Worm (Caenorhabditis elegans): ENCODE measurements around the gene srh-218.

The srh-218 gene

DNA sequence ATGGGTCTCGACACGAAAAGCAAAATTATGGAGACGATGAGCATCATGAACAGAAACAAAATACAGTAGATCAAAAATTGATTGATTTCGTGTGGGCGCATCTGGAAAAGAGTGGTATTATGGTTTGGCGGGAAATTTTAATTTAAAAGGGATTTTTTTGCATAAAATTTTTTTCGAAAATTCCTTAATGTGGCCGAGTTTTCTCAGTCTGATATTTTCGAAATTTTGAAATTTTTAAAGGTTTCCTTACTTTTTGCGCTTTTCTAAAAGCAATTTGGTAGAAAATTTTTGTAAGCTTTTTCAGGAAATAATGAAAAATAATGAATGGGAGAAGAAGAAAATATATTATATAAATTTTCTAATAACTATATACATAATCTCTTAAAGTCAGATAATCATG lies 40.1 kb downstream of the srh-218 start, which contains the start of gene F21A3.2:
F21A3.2 (minus strand) TSS at position 101 of the 400 bp plus-strand sequence.
- TF ChIP-seq T22C8.4 (GFP tag; IDR thresholded peaks at IDR 0.05) (no peak), flt-1 (GFP tag; IDR thresholded peaks at IDR 0.05) (no peak), ztf-23 (GFP tag; IDR thresholded peaks at IDR 0.05) (no peak), klf-2 (GFP tag; conservative IDR thresholded peaks at IDR 0.05) (no peak), cog-1 (tag; optimal IDR thresholded peaks at IDR 0.05) (no peak), tab-1 (GFP tag; IDR thresholded peaks at IDR 0.05) (no peak), med-1 (GFP tag; optimal IDR thresholded peaks at IDR 0.05; ENCODE audit: insufficient read depth) (no peak), ref-1 (GFP tag; conservative IDR thresholded peaks at IDR 0.05) (no peak), ztf-29 (GFP tag; IDR thresholded peaks at IDR 0.05) (no peak)

DNA sequence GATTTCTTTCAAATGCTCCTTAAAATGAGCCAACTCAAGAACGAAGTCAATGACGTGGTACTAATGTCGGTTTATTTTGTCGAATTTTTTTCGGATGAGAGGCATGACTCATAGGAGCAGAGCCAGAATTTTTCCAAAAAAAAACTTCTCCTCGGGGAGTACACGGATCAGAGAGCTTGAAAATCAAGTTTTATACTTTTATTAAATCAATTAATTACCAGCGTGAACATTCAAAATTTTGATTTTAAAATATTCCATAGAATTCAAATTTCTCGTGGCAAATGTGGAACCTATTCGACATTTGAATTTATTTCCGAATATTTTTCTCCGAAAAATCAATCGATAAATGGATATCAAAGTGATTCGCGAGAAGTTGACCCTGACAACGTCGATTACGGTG lies 42.5 kb downstream of the srh-218 start, which contains the start of gene F21A3.4:
F21A3.4 (plus strand) TSS at position 301 of the 400 bp plus-strand sequence.
- TF ChIP-seq med-1 (GFP tag; optimal IDR thresholded peaks at IDR 0.05; ENCODE audit: insufficient read depth), result no peak

DNA sequence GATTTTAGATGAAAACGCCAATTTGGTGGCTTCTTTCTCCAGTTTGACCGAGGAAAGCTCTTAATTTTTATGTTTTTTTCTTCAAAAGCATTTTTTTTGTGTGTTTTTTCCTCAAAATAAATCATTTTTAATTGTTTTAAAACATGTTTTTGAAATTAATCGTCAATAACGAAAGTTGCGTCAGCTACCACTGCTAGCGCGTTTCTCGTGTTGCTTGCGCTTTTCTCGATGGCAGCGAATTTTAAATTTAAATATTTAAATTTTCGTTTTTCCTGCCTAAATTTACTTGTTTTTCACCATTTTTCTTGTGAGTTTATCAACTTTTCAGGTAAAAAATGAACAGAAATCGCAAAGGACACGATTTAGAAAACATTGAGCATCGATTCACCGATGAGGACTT lies 44.1 kb downstream of the srh-218 start, which contains the start of gene prde-1:
prde-1 (plus strand) TSS at position 322 of the 400 bp plus-strand sequence.
- TF ChIP-seq ztf-29 (GFP tag; IDR thresholded peaks at IDR 0.05) (no peak), klf-2 (GFP tag; conservative IDR thresholded peaks at IDR 0.05) (no peak), tab-1 (GFP tag; IDR thresholded peaks at IDR 0.05) (no peak), cog-1 (tag; optimal IDR thresholded peaks at IDR 0.05) (no peak), ztf-23 (GFP tag; IDR thresholded peaks at IDR 0.05) (no peak), flt-1 (GFP tag; IDR thresholded peaks at IDR 0.05) (no peak)

ce11 chrV:15543252-15543651 lies 49.5 kb downstream of the srh-218 start:
- TF ChIP-seq cog-1 (tag; optimal IDR thresholded peaks at IDR 0.05) (no peak), med-1 (GFP tag; optimal IDR thresholded peaks at IDR 0.05; ENCODE audit: insufficient read depth) (no peak)

- TF ChIP-seq ztf-29 (GFP tag; IDR thresholded peaks at IDR 0.05) (no peak), klf-2 (GFP tag; conservative IDR thresholded peaks at IDR 0.05) (no peak), ztf-23 (GFP tag; IDR thresholded peaks at IDR 0.05) (no peak), flt-1 (GFP tag; IDR thresholded peaks at IDR 0.05) (no peak), ref-1 (GFP tag; conservative IDR thresholded peaks at IDR 0.05) (no peak), med-1 (GFP tag; optimal IDR thresholded peaks at IDR 0.05; ENCODE audit: insufficient read depth) (no peak), T22C8.4 (GFP tag; IDR thresholded peaks at IDR 0.05) (no peak), tab-1 (GFP tag; IDR thresholded peaks at IDR 0.05) (no peak), cog-1 (tag; optimal IDR thresholded peaks at IDR 0.05) (no peak)
These were observed 51.1 kb downstream of the srh-218 start, which contains the start of gene glb-14 for ce11 chrV:15544898-15545297. Gene glb-14 (minus strand): TSS chrV:15544994.
